Worm (Caenorhabditis elegans) whole organism, late embryonic: ENCODE measurements around the gene nhr-111.

Source experiments
- ceh-45 ChIP-seq: fragments of 200-800 bp; sonication (Bioruptor generic); IDR thresholded peaks from 2 replicates; pipeline ENCODE4 v1.3.6; 2022; ENCODE audit warnings: missing genetic modification reagents, missing genetic modification characterization, missing compliant biosample characterization
- ceh-9 ChIP-seq: sonication (generic microtip); optimal IDR thresholded peaks from 2 replicates; lab custom pipeline; 2016; ENCODE audit warnings: mild to moderate bottlenecking, missing genetic modification characterization, inconsistent platforms, missing compliant biosample characterization
- madf-2 ChIP-seq: sonication (generic microtip); optimal IDR thresholded peaks from 2 replicates; lab custom pipeline; 2017; ENCODE audit warnings: missing genetic modification characterization, missing compliant biosample characterization
- mec-3 ChIP-seq: sonication (generic microtip); optimal IDR thresholded peaks from 2 replicates; lab custom pipeline; 2016; ENCODE audit warnings: borderline replicate concordance, missing genetic modification characterization, missing compliant biosample characterization
- nfya-1 ChIP-seq: sonication (generic microtip); optimal IDR thresholded peaks from 2 replicates; lab custom pipeline; 2017; ENCODE audit warnings: missing genetic modification characterization, mild to moderate bottlenecking, missing compliant biosample characterization, antibody characterized with exemption, moderate library complexity
- nhr-11 ChIP-seq: fragments of 150-350 bp; optimal IDR thresholded peaks from 2 replicates; lab custom pipeline; 2014; ENCODE audit warnings: missing biosample characterization, missing genetic modification characterization
- pha-2 ChIP-seq: sonication (generic microtip); optimal IDR thresholded peaks from 2 replicates; lab custom pipeline; 2017; ENCODE audit warnings: mild to moderate bottlenecking, missing genetic modification characterization, missing compliant biosample characterization
- pqm-1 ChIP-seq: sonication (generic microtip); optimal IDR thresholded peaks from 2 replicates; lab custom pipeline; 2016; ENCODE audit warnings: missing genetic modification characterization, missing compliant biosample characterization
- rnt-1 ChIP-seq: sonication (generic microtip); optimal IDR thresholded peaks from 2 replicates; lab custom pipeline; 2016; ENCODE audit warnings: missing genetic modification characterization, missing compliant biosample characterization
- unc-55 ChIP-seq: sonication (generic microtip); optimal IDR thresholded peaks from 2 replicates; lab custom pipeline; 2017; ENCODE audit warnings: missing biosample characterization, missing genetic modification reagents, missing genetic modification characterization

DNA sequence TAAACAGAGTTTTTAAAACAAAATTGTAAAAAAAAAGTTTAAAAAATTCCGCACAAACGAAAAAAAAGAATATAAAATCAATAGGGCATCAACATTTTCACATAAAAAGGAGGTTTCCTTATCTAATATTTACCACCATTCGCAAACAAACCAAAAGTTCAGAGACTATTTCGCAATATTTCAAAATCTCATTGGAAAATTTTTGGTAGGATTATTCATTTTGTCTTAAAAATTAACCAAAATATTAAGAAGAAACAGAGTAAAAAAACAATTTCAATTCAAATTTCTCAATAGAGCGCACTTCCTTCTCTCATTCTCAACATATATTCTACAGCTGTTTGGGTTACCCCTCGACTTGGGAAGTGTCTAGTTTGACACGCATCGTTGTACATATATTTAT lies 35.4 kb upstream of the nhr-111 start:
- no peak for TF ChIP-seq rnt-1
- TF ChIP-seq nfya-1, result no peak
- no peak for TF ChIP-seq ceh-9 (tag; lab: Kevin White, UChicago)
- no peak for TF ChIP-seq nhr-11 (tag; lab: Kevin White, UChicago)
- TF ChIP-seq pha-2 (tag; lab: Kevin White, UChicago), result no peak
- no peak for TF ChIP-seq unc-55 (GFP tag; lab: Kevin White, UChicago)
- no peak for TF ChIP-seq ceh-45
- TF ChIP-seq madf-2 (tag; lab: Kevin White, UChicago), result no peak
- TF ChIP-seq pqm-1 (tag; lab: Kevin White, UChicago), result no peak
- TF ChIP-seq mec-3, result no peak
